Worm (Caenorhabditis elegans) whole organism, L4 larva: Measurements from ENCODE around the gene F14D2.15.
A peak's percentile ranks its signal among the peaks of the same experiment; 100 is the strongest.

ENCODE experiments used
- D1046.2 ChIP-seq: fragments of 200-800 bp; sonication (Bioruptor generic); IDR thresholded peaks from 2 replicates; pipeline ENCODE4 v1.3.6; 2022; ENCODE audit warnings: missing genetic modification characterization, missing compliant biosample characterization
- F10B5.3 ChIP-seq: sonication (generic microtip); optimal IDR thresholded peaks from 2 replicates; lab custom pipeline; 2016; ENCODE audit warnings: mild to moderate bottlenecking, missing genetic modification characterization, missing compliant biosample characterization
- F37D6.2 ChIP-seq: sonication (generic microtip); optimal IDR thresholded peaks from 2 replicates; lab custom pipeline; 2016; ENCODE audit warnings: mild to moderate bottlenecking, missing genetic modification characterization, missing compliant biosample characterization
- T20F7.1 ChIP-seq: fragments of 200-800 bp; sonication (Bioruptor generic); optimal IDR thresholded peaks from 2 replicates; lab custom pipeline; 2018; ENCODE audit warnings: mild to moderate bottlenecking, missing genetic modification characterization, missing compliant biosample characterization
- Y48G9A.11 ChIP-seq: fragments of 200-800 bp; sonication (Bioruptor generic); IDR thresholded peaks from 2 replicates; pipeline ENCODE4 v1.3.6; 2022; ENCODE audit warnings: missing genetic modification reagents, missing genetic modification characterization, missing compliant biosample characterization
- Y5F2A.4 ChIP-seq: fragments of 200-800 bp; sonication (Bioruptor generic); optimal IDR thresholded peaks from 2 replicates; lab custom pipeline; 2018; ENCODE audit warnings: mild to moderate bottlenecking, missing genetic modification characterization, missing compliant biosample characterization
- ZK546.5 ChIP-seq, 2 experiments: sonication (generic microtip); optimal IDR thresholded peaks; 2 replicates each; lab custom pipeline; 2017; ENCODE audit warnings: missing biosample characterization in 2 of 2, missing genetic modification characterization in 2 of 2
- aha-1 ChIP-seq: fragments of 150-350 bp; peaks from one replicate; lab custom pipeline; 2014; ENCODE audit warnings: missing biosample characterization, missing genetic modification characterization
- aly-2 ChIP-seq: sonication (generic microtip); optimal IDR thresholded peaks from 2 replicates; lab custom pipeline; 2018; ENCODE audit warnings: missing biosample characterization, missing genetic modification characterization
- ama-1 ChIP-seq: fragments of 150-350 bp; optimal IDR thresholded peaks from 2 replicates; lab custom pipeline; 2014; ENCODE audit warnings: inconsistent platforms, mixed read lengths
- ceh-32 ChIP-seq: sonication (generic microtip); optimal IDR thresholded peaks from 2 replicates; lab custom pipeline; 2016; ENCODE audit warnings: mild to moderate bottlenecking, missing genetic modification characterization, missing compliant biosample characterization; ENCODE audit not compliant: poor library complexity
- ceh-44 ChIP-seq: fragments of 200-800 bp; sonication (Bioruptor generic); IDR thresholded peaks from 2 replicates; pipeline ENCODE4 v1.3.6; 2022; ENCODE audit warnings: missing genetic modification reagents, missing genetic modification characterization, missing compliant biosample characterization
- ceh-82 ChIP-seq: sonication (generic microtip); optimal IDR thresholded peaks from 2 replicates; lab custom pipeline; 2017; ENCODE audit warnings: missing biosample characterization, missing genetic modification characterization
- daf-16 ChIP-seq, 3 experiments: sonication (generic microtip); optimal IDR thresholded peaks; 2 replicates each; lab custom pipeline; 2016 to 2017; ENCODE audit warnings: missing genetic modification characterization in 3 of 3, missing genetic modification reagents in 3 of 3, mild to moderate bottlenecking in 2 of 3, missing compliant biosample characterization in 2 of 3, missing biosample characterization in 1 of 3, moderate library complexity in 1 of 3
- dmd-9 ChIP-seq: fragments of 200-800 bp; sonication (Bioruptor generic); IDR thresholded peaks from 2 replicates; pipeline ENCODE4 v1.3.6; 2022; ENCODE audit warnings: missing genetic modification reagents, missing genetic modification characterization, missing compliant biosample characterization
- dve-1 ChIP-seq: sonication (generic microtip); optimal IDR thresholded peaks from 2 replicates; lab custom pipeline; 2017; ENCODE audit warnings: antibody characterized with exemption, mild to moderate bottlenecking, missing genetic modification characterization, missing compliant biosample characterization; ENCODE audit not compliant: insufficient read depth
- egl-43 ChIP-seq: fragments of 200-800 bp; sonication (Bioruptor generic); IDR thresholded peaks from 2 replicates; pipeline ENCODE4 v1.3.6; 2022; ENCODE audit warnings: missing genetic modification reagents, missing genetic modification characterization, missing compliant biosample characterization
- fos-1 ChIP-seq: fragments of 150-350 bp; optimal IDR thresholded peaks from 2 replicates; lab custom pipeline; 2014; ENCODE audit warnings: missing biosample characterization, missing genetic modification characterization
- jun-1 ChIP-seq: fragments of 150-350 bp; optimal IDR thresholded peaks from 2 replicates; lab custom pipeline; 2014; ENCODE audit warnings: missing biosample characterization, missing genetic modification reagents, missing genetic modification characterization
- lin-29 ChIP-seq: fragments of 200-800 bp; sonication (Bioruptor generic); IDR thresholded peaks from 2 replicates; pipeline ENCODE4 v1.3.6; 2022; ENCODE audit warnings: missing genetic modification reagents, missing genetic modification characterization, missing compliant biosample characterization
- lin-39 ChIP-seq: fragments of 150-350 bp; optimal IDR thresholded peaks from 2 replicates; lab custom pipeline; 2014; ENCODE audit warnings: missing biosample characterization, missing genetic modification reagents, missing genetic modification characterization
- lsy-2 ChIP-seq, 2 experiments: fragments of 150-350 bp in 1 of 2; sonication (generic microtip) in 1 of 2; optimal IDR thresholded peaks; 2 replicates each; lab custom pipeline; 2014 to 2017; ENCODE audit warnings: missing biosample characterization in 2 of 2, missing genetic modification characterization in 2 of 2
- mdl-1 ChIP-seq, 2 experiments: fragments of 150-350 bp in 1 of 2; sonication (generic microtip) in 1 of 2; optimal IDR thresholded peaks; 2 replicates each; lab custom pipeline; 2014 to 2017; ENCODE audit warnings: missing biosample characterization in 2 of 2, missing genetic modification characterization in 2 of 2
- mdt-29 ChIP-seq: fragments of 200-800 bp; sonication (Bioruptor generic); IDR thresholded peaks from 2 replicates; pipeline ENCODE4 v1.3.6; 2022; ENCODE audit warnings: missing genetic modification reagents, missing genetic modification characterization, missing compliant biosample characterization
- mxl-2 ChIP-seq: fragments of 200-800 bp; sonication (Bioruptor generic); conservative IDR thresholded peaks from 2 replicates; pipeline ENCODE4 v1.3.6; 2022; ENCODE audit warnings: missing genetic modification reagents, missing genetic modification characterization, missing compliant biosample characterization
- nhr-10 ChIP-seq: fragments of 150-350 bp; optimal IDR thresholded peaks from 2 replicates; lab custom pipeline; 2014; ENCODE audit warnings: missing biosample characterization, missing genetic modification characterization
- nhr-111 ChIP-seq: fragments of 200-800 bp; sonication (Bioruptor generic); optimal IDR thresholded peaks from 2 replicates; lab custom pipeline; 2018; ENCODE audit warnings: mild to moderate bottlenecking, missing genetic modification characterization, missing compliant biosample characterization
- nhr-41 ChIP-seq: fragments of 200-800 bp; sonication (Bioruptor generic); IDR thresholded peaks from 2 replicates; pipeline ENCODE4 v1.3.6; 2022; ENCODE audit warnings: missing genetic modification reagents, missing genetic modification characterization, missing compliant biosample characterization
- nhr-76 ChIP-seq: fragments of 150-350 bp; optimal IDR thresholded peaks from 2 replicates; lab custom pipeline; 2014; ENCODE audit warnings: missing biosample characterization, missing genetic modification characterization
- rbr-2 ChIP-seq: sonication (generic microtip); optimal IDR thresholded peaks from 2 replicates; lab custom pipeline; 2016; ENCODE audit warnings: missing genotype, missing genetic modification characterization, missing compliant biosample characterization
- set-16 ChIP-seq: fragments of 200-800 bp; sonication (Bioruptor generic); IDR thresholded peaks from 2 replicates; pipeline ENCODE4 v1.3.6; 2022; ENCODE audit warnings: missing genetic modification reagents, missing genetic modification characterization, missing compliant biosample characterization
- spr-1 ChIP-seq: sonication (generic microtip); optimal IDR thresholded peaks from 2 replicates; lab custom pipeline; 2016; ENCODE audit warnings: mild to moderate bottlenecking, missing genetic modification characterization, missing compliant biosample characterization
- tra-1 ChIP-seq: fragments of 200-800 bp; sonication (Bioruptor generic); IDR thresholded peaks from 2 replicates; pipeline ENCODE4 v1.3.6; 2022; ENCODE audit warnings: missing genetic modification reagents, missing genetic modification characterization, missing compliant biosample characterization
- unc-130 ChIP-seq: sonication (generic microtip); optimal IDR thresholded peaks from 2 replicates; lab custom pipeline; 2016; ENCODE audit warnings: missing genetic modification reagents, missing genetic modification characterization, missing compliant biosample characterization
- unc-39 ChIP-seq: sonication (generic microtip); optimal IDR thresholded peaks from 2 replicates; lab custom pipeline; 2017; ENCODE audit warnings: missing biosample characterization, missing genetic modification characterization
- unc-62 ChIP-seq, 3 experiments: fragments of 150-350 bp in 1 of 3; sonication (generic microtip); optimal IDR thresholded peaks in 2 of 3; peaks in 1 of 3; 1 replicate in 1 of 3; 2 replicates in 2 of 3; lab custom pipeline; 2014 to 2017; ENCODE audit warnings: missing biosample characterization in 3 of 3, missing genetic modification characterization in 3 of 3, missing genetic modification reagents in 3 of 3, missing genotype in 1 of 3

Gene F14D2.15

ce11 chrII:3340818-3341217 lies 2.8 kb downstream of the F14D2.15 start:
- no peak for TF ChIP-seq ceh-82 (tag; lab: Kevin White, UChicago)
- no peak for TF ChIP-seq mxl-2 (GFP tag; lab: Robert Waterston, UW)
- TF ChIP-seq dmd-9 (GFP tag; lab: Robert Waterston, UW) = no peak
- TF ChIP-seq aly-2 (tag; lab: Kevin White, UChicago) = no peak
- peak; percentile 87 for TF ChIP-seq set-16 (GFP tag; lab: Robert Waterston, UW)
- no peak for TF ChIP-seq daf-16 (GFP tag; optimal IDR thresholded peaks at IDR 0.05; lab: Kevin White, UChicago)
- no peak for TF ChIP-seq daf-16 (tag; optimal IDR thresholded peaks at IDR 0.05; lab: Kevin White, UChicago)
- TF ChIP-seq nhr-41 = no peak
- TF ChIP-seq nhr-10 (tag; lab: Kevin White, UChicago) = no peak
- no peak for TF ChIP-seq Y5F2A.4 (GFP tag; lab: Kevin White, UChicago)

- TF ChIP-seq spr-1 (tag; lab: Kevin White, UChicago) (no peak), unc-39 (tag; lab: Kevin White, UChicago) (no peak), jun-1 (tag; lab: Kevin White, UChicago) (no peak), lin-39 (no peak), T20F7.1 (GFP tag; lab: Kevin White, UChicago) (no peak), ZK546.5 (tag; optimal IDR thresholded peaks at IDR 0.05; lab: Kevin White, UChicago) (no peak), unc-130 (no peak), ceh-44 (GFP tag; lab: Robert Waterston, UW) (no peak), mdt-29 (no peak), lsy-2 (tag; optimal IDR thresholded peaks at IDR 0.05; lab: Kevin White, UChicago) (no peak), nhr-111 (GFP tag; lab: Kevin White, UChicago) (no peak), Y48G9A.11 (no peak), lin-29 (GFP tag; lab: Robert Waterston, UW) (no peak), fos-1 (tag; lab: Kevin White, UChicago) (no peak), tra-1 (GFP tag; lab: Robert Waterston, UW) (no peak), nhr-76 (tag; lab: Kevin White, UChicago) (no peak), set-16 (GFP tag; lab: Robert Waterston, UW) (no peak), D1046.2 (GFP tag; lab: Robert Waterston, UW) (no peak), mdl-1 (tag; optimal IDR thresholded peaks at IDR 0.05; lab: Kevin White, UChicago) (no peak)
- TF ChIP-seq, all 104 proteins: peak for 0
Measured at ce11 chrII:3340251-3340650, 3.4 kb downstream of the F14D2.15 start, which contains the start of gene F14D2.5. TSS of gene F14D2.5 (plus strand) at chrII:3340551.

DNA sequence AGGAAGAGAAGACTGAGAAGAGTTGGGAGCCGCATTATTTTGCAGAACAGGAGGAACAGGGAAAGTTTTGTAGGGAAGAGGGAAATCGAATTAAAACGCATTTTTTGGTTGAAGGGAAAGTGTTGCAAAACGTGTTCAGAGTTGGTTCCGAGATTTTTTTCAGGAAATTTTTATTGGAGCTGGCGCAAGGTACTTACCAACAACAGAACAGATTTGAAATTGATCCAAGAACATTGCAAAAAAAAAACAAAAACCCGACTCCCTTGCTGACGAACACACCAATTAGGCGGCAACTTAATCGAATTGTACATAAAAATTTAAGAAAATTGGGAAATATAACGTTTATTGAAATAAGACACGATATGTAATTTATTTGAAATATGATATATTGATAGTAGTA lies 5.1 kb downstream of the F14D2.15 start, which contains the start of gene F14D2.7:
Gene F14D2.7 (minus strand): TSS at position 101 of the 400 bp plus-strand sequence.
- TF ChIP-seq F10B5.3 (tag; lab: Kevin White, UChicago) (no peak), T20F7.1 (GFP tag; lab: Kevin White, UChicago) (no peak), unc-62 (GFP tag; optimal IDR thresholded peaks at IDR 0.05 in 1 of 2; lab: Kevin White, UChicago) (peak in 1 of 2 experiments; percentile 31), unc-62 (tag; optimal IDR thresholded peaks at IDR 0.05; lab: Kevin White, UChicago) (no peak), spr-1 (tag; lab: Kevin White, UChicago) (no peak), F37D6.2 (tag; lab: Kevin White, UChicago) (no peak), aha-1 (tag; lab: Kevin White, UChicago) (peak; percentile 79), rbr-2 (no peak), dve-1 (no peak)

DNA sequence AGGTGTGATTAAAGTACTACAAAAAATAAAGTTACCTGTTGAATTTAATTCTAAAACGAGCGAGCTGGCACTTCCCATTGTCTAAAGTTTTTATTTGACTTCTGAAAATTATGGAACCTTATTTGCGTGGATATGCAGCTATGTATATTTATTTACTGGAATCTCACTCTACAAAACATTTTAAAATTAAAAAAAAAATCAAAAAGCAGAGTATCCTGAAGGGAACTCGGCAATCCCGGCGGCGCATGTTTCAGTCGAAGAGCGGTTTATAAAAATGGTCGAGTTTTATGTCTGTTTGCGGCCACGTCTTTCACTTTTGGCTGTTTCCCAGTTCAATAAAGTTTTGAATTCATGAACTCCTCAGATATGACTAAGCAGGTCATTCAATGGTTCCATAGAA lies 6.6 kb downstream of the F14D2.15 start, which contains the start of gene F14D2.19:
Gene F14D2.19 (minus strand): TSS at position 101 of the 400 bp plus-strand sequence.
- TF ChIP-seq ceh-82 (tag; lab: Kevin White, UChicago) (no peak), F10B5.3 (tag; lab: Kevin White, UChicago) (no peak), ama-1 (no peak), ceh-32 (no peak), egl-43 (GFP tag; lab: Robert Waterston, UW) (no peak)
